Worm (Caenorhabditis elegans) whole organism, L4 larva: ENCODE results near the gene air-1.

Source experiments
- D1046.2 ChIP-seq: fragments of 200-800 bp; sonication (Bioruptor generic); IDR thresholded peaks from 2 replicates; pipeline ENCODE4 v1.3.6; 2022; ENCODE audit warnings: missing genetic modification characterization, missing compliant biosample characterization
- F26F4.8 ChIP-seq: fragments of 200-800 bp; sonication (Bioruptor generic); conservative IDR thresholded peaks from 2 replicates; pipeline ENCODE4 v1.3.6; 2022; ENCODE audit warnings: missing genetic modification characterization, missing compliant biosample characterization
- F37D6.2 ChIP-seq: sonication (generic microtip); optimal IDR thresholded peaks from 2 replicates; lab custom pipeline; 2016; ENCODE audit warnings: mild to moderate bottlenecking, missing genetic modification characterization, missing compliant biosample characterization
- R02D3.7 ChIP-seq: fragments of 150-350 bp; sonication (generic microtip); optimal IDR thresholded peaks from 3 replicates; lab custom pipeline; 2014; ENCODE audit warnings: missing biosample characterization, missing genetic modification characterization
- Y105C5A.15 ChIP-seq: fragments of 200-800 bp; sonication (Bioruptor generic); IDR thresholded peaks from 2 replicates; pipeline ENCODE4 v1.3.6; 2022; ENCODE audit warnings: missing genetic modification characterization, missing compliant biosample characterization
- Y48G9A.11 ChIP-seq: fragments of 200-800 bp; sonication (Bioruptor generic); IDR thresholded peaks from 2 replicates; pipeline ENCODE4 v1.3.6; 2022; ENCODE audit warnings: missing genetic modification reagents, missing genetic modification characterization, missing compliant biosample characterization
- ZK337.2 ChIP-seq: fragments of 200-800 bp; sonication (Bioruptor generic); IDR thresholded peaks from 2 replicates; pipeline ENCODE4 v1.3.6; 2022; ENCODE audit warnings: missing genetic modification reagents, missing genetic modification characterization, missing compliant biosample characterization
- ZK546.5 ChIP-seq, 2 experiments: sonication (generic microtip); optimal IDR thresholded peaks; 2 replicates each; lab custom pipeline; 2017; ENCODE audit warnings: missing biosample characterization in 2 of 2, missing genetic modification characterization in 2 of 2
- aha-1 ChIP-seq: fragments of 150-350 bp; peaks from one replicate; lab custom pipeline; 2014; ENCODE audit warnings: missing biosample characterization, missing genetic modification characterization
- aly-2 ChIP-seq: sonication (generic microtip); optimal IDR thresholded peaks from 2 replicates; lab custom pipeline; 2018; ENCODE audit warnings: missing biosample characterization, missing genetic modification characterization
- ama-1 ChIP-seq: fragments of 150-350 bp; optimal IDR thresholded peaks from 2 replicates; lab custom pipeline; 2014; ENCODE audit warnings: inconsistent platforms, mixed read lengths
- ceh-44 ChIP-seq: fragments of 200-800 bp; sonication (Bioruptor generic); IDR thresholded peaks from 2 replicates; pipeline ENCODE4 v1.3.6; 2022; ENCODE audit warnings: missing genetic modification reagents, missing genetic modification characterization, missing compliant biosample characterization
- ces-1 ChIP-seq: fragments of 150-350 bp; sonication (generic microtip); optimal IDR thresholded peaks from 4 replicates; lab custom pipeline; 2014; ENCODE audit warnings: missing biosample characterization, missing genetic modification reagents, missing genetic modification characterization
- ctbp-1 ChIP-seq: fragments of 200-800 bp; sonication (Bioruptor generic); IDR thresholded peaks from 2 replicates; pipeline ENCODE4 v1.3.6; 2022; ENCODE audit warnings: missing genetic modification reagents, missing genetic modification characterization, missing compliant biosample characterization
- daf-16 ChIP-seq, 3 experiments: sonication (generic microtip); optimal IDR thresholded peaks; 2 replicates each; lab custom pipeline; 2016 to 2017; ENCODE audit warnings: missing genetic modification characterization in 3 of 3, missing genetic modification reagents in 3 of 3, mild to moderate bottlenecking in 2 of 3, missing compliant biosample characterization in 2 of 3, missing biosample characterization in 1 of 3, moderate library complexity in 1 of 3
- daf-19 ChIP-seq: fragments of 200-800 bp; sonication (Bioruptor generic); conservative IDR thresholded peaks from 2 replicates; pipeline ENCODE4 v1.3.6; 2022; ENCODE audit warnings: missing genetic modification characterization, missing compliant biosample characterization
- daf-8 ChIP-seq: fragments of 200-800 bp; sonication (Bioruptor generic); IDR thresholded peaks from 2 replicates; pipeline ENCODE4 v1.3.6; 2022; ENCODE audit warnings: missing genetic modification characterization, missing compliant biosample characterization
- dmd-8 ChIP-seq: fragments of 200-800 bp; sonication (Bioruptor generic); IDR thresholded peaks from 2 replicates; pipeline ENCODE4 v1.3.6; 2022; ENCODE audit warnings: missing genetic modification characterization, missing compliant biosample characterization
- dmd-9 ChIP-seq: fragments of 200-800 bp; sonication (Bioruptor generic); IDR thresholded peaks from 2 replicates; pipeline ENCODE4 v1.3.6; 2022; ENCODE audit warnings: missing genetic modification reagents, missing genetic modification characterization, missing compliant biosample characterization
- duxl-1 ChIP-seq: sonication (generic microtip); optimal IDR thresholded peaks from 2 replicates; lab custom pipeline; 2016; ENCODE audit warnings: mild to moderate bottlenecking, missing genetic modification characterization, moderate library complexity, missing compliant biosample characterization; ENCODE audit not compliant: poor library complexity
- egl-27 ChIP-seq: sonication (generic microtip); optimal IDR thresholded peaks from 3 replicates; lab custom pipeline; 2017; ENCODE audit warnings: missing biosample characterization, missing genetic modification reagents, missing genetic modification characterization
- egl-43 ChIP-seq: fragments of 200-800 bp; sonication (Bioruptor generic); IDR thresholded peaks from 2 replicates; pipeline ENCODE4 v1.3.6; 2022; ENCODE audit warnings: missing genetic modification reagents, missing genetic modification characterization, missing compliant biosample characterization
- jun-1 ChIP-seq: fragments of 150-350 bp; optimal IDR thresholded peaks from 2 replicates; lab custom pipeline; 2014; ENCODE audit warnings: missing biosample characterization, missing genetic modification reagents, missing genetic modification characterization
- lin-15B ChIP-seq: fragments of 150-350 bp; sonication (generic microtip); optimal IDR thresholded peaks from 3 replicates; lab custom pipeline; 2014; ENCODE audit warnings: missing biosample characterization, missing genetic modification characterization
- lin-38 ChIP-seq: fragments of 200-800 bp; sonication (Bioruptor generic); IDR thresholded peaks from 2 replicates; pipeline ENCODE4 v1.3.6; 2022; ENCODE audit warnings: missing genetic modification reagents, missing genetic modification characterization, missing compliant biosample characterization
- lin-39 ChIP-seq: fragments of 150-350 bp; optimal IDR thresholded peaks from 2 replicates; lab custom pipeline; 2014; ENCODE audit warnings: missing biosample characterization, missing genetic modification reagents, missing genetic modification characterization
- lir-3 ChIP-seq: sonication (generic microtip); optimal IDR thresholded peaks from 2 replicates; lab custom pipeline; 2016; ENCODE audit warnings: mild to moderate bottlenecking, missing genetic modification characterization, missing compliant biosample characterization
- mes-2 ChIP-seq: sonication (generic microtip); optimal IDR thresholded peaks from 2 replicates; lab custom pipeline; 2016; ENCODE audit warnings: missing genotype, mild to moderate bottlenecking, missing genetic modification characterization, missing compliant biosample characterization; ENCODE audit not compliant: poor library complexity, severe bottlenecking
- mxl-2 ChIP-seq: fragments of 200-800 bp; sonication (Bioruptor generic); conservative IDR thresholded peaks from 2 replicates; pipeline ENCODE4 v1.3.6; 2022; ENCODE audit warnings: missing genetic modification reagents, missing genetic modification characterization, missing compliant biosample characterization
- mxl-3 ChIP-seq: fragments of 200-800 bp; sonication (Bioruptor generic); optimal IDR thresholded peaks from 2 replicates; lab custom pipeline; 2018; ENCODE audit warnings: mild to moderate bottlenecking, missing genetic modification characterization, missing compliant biosample characterization
- nhr-10 ChIP-seq: fragments of 150-350 bp; optimal IDR thresholded peaks from 2 replicates; lab custom pipeline; 2014; ENCODE audit warnings: missing biosample characterization, missing genetic modification characterization
- nhr-102 ChIP-seq: sonication (generic microtip); optimal IDR thresholded peaks from 2 replicates; lab custom pipeline; 2016; ENCODE audit warnings: mild to moderate bottlenecking, missing genetic modification characterization, moderate library complexity, missing compliant biosample characterization
- nhr-11 ChIP-seq: fragments of 150-350 bp; optimal IDR thresholded peaks from 2 replicates; lab custom pipeline; 2014; ENCODE audit warnings: missing biosample characterization, missing genetic modification characterization
- nhr-237 ChIP-seq: sonication (generic microtip); optimal IDR thresholded peaks from 2 replicates; lab custom pipeline; 2017; ENCODE audit warnings: missing biosample characterization, missing genetic modification characterization
- nhr-25 ChIP-seq: sonication (generic microtip); optimal IDR thresholded peaks from 2 replicates; lab custom pipeline; 2017; ENCODE audit warnings: missing genetic modification characterization, mild to moderate bottlenecking, missing compliant biosample characterization, antibody characterized with exemption, moderate library complexity, borderline replicate concordance; ENCODE audit not compliant: insufficient read depth
- nhr-48 ChIP-seq: sonication (generic microtip); optimal IDR thresholded peaks from 2 replicates; lab custom pipeline; 2016; ENCODE audit warnings: mild to moderate bottlenecking, missing genetic modification characterization, missing compliant biosample characterization
- nhr-77 ChIP-seq: fragments of 150-350 bp; optimal IDR thresholded peaks from 2 replicates; lab custom pipeline; 2014; ENCODE audit warnings: missing biosample characterization, missing genetic modification characterization
- pha-4 ChIP-seq, 2 experiments: fragments of 150-350 bp in 1 of 2; fragments of 200-800 bp in 1 of 2; sonication (Bioruptor generic) in 1 of 2; IDR thresholded peaks in 1 of 2; optimal IDR thresholded peaks in 1 of 2; 2 replicates each; pipeline versions ENCODE4 v1.3.6 to Lab custom; 2014 to 2022; ENCODE audit warnings: missing genetic modification characterization in 2 of 2, missing genetic modification reagents in 2 of 2, missing biosample characterization in 1 of 2, missing compliant biosample characterization in 1 of 2
- php-3 ChIP-seq: fragments of 200-800 bp; sonication (Bioruptor generic); IDR thresholded peaks from 2 replicates; pipeline ENCODE4 v1.3.6; 2022; ENCODE audit warnings: missing genetic modification reagents, missing genetic modification characterization, missing compliant biosample characterization
- rbr-2 ChIP-seq: sonication (generic microtip); optimal IDR thresholded peaks from 2 replicates; lab custom pipeline; 2016; ENCODE audit warnings: missing genotype, missing genetic modification characterization, missing compliant biosample characterization
- saeg-2 ChIP-seq: fragments of 200-800 bp; sonication (Bioruptor generic); IDR thresholded peaks from 2 replicates; pipeline ENCODE4 v1.3.6; 2022; ENCODE audit warnings: missing genetic modification reagents, missing genetic modification characterization, missing compliant biosample characterization
- set-16 ChIP-seq: fragments of 200-800 bp; sonication (Bioruptor generic); IDR thresholded peaks from 2 replicates; pipeline ENCODE4 v1.3.6; 2022; ENCODE audit warnings: missing genetic modification reagents, missing genetic modification characterization, missing compliant biosample characterization
- snpc-4 ChIP-seq: fragments of 150-350 bp; optimal IDR thresholded peaks from 2 replicates; lab custom pipeline; 2014; ENCODE audit warnings: missing biosample characterization, missing genetic modification characterization
- tag-97 ChIP-seq: fragments of 200-800 bp; sonication (Bioruptor generic); IDR thresholded peaks from 2 replicates; pipeline ENCODE4 v1.3.6; 2022; ENCODE audit warnings: missing genetic modification characterization, missing compliant biosample characterization
- tra-1 ChIP-seq: fragments of 200-800 bp; sonication (Bioruptor generic); IDR thresholded peaks from 2 replicates; pipeline ENCODE4 v1.3.6; 2022; ENCODE audit warnings: missing genetic modification reagents, missing genetic modification characterization, missing compliant biosample characterization
- vab-7 ChIP-seq: fragments of 200-800 bp; sonication (Bioruptor generic); IDR thresholded peaks from 2 replicates; pipeline ENCODE4 v1.3.6; 2022; ENCODE audit warnings: missing genetic modification reagents, missing genetic modification characterization, missing compliant biosample characterization
- zag-1 ChIP-seq: fragments of 150-350 bp; optimal IDR thresholded peaks from 2 replicates; lab custom pipeline; 2014; ENCODE audit warnings: missing biosample characterization, missing genetic modification characterization
- zfp-3 ChIP-seq: fragments of 200-800 bp; sonication (Bioruptor generic); conservative IDR thresholded peaks from 2 replicates; pipeline ENCODE4 v1.3.6; 2022; ENCODE audit warnings: missing genetic modification reagents, missing genetic modification characterization, missing compliant biosample characterization
- zip-2 ChIP-seq: fragments of 150-350 bp; optimal IDR thresholded peaks from 2 replicates; lab custom pipeline; 2014; ENCODE audit warnings: missing biosample characterization, missing genetic modification characterization

air-1 gene

ce11 chrV:8247311-8248105 is 26.2 kb downstream of the air-1 start (continued):
- TF ChIP-seq daf-19 (GFP tag; lab: Robert Waterston, UW) = 0 out of 2 replicates have a peak, but pooled peaks have one; percentile 65
- no peak for TF ChIP-seq nhr-11 (tag; lab: Kevin White, UChicago)
- peak; percentile 56 for TF ChIP-seq rbr-2 (tag; lab: Kevin White, UChicago)
- peak; percentile 91 for TF ChIP-seq snpc-4 (tag; lab: Kevin White, UChicago)
- TF ChIP-seq zip-2 (tag; lab: Kevin White, UChicago) = peak; percentile 25
- no peak for TF ChIP-seq mxl-2 (GFP tag; lab: Robert Waterston, UW)
- peak; percentile 56; the same call in 1 of the 2 replicates for TF ChIP-seq dmd-8 (GFP tag; lab: Robert Waterston, UW)
- TF ChIP-seq jun-1 (tag; lab: Kevin White, UChicago) = peak; percentile 31
- TF ChIP-seq ama-1 = peak; percentile 97
- TF ChIP-seq daf-8 (GFP tag; lab: Robert Waterston, UW) = no peak
- 0 out of 2 replicates have a peak, but pooled peaks have one; percentile 33 for TF ChIP-seq F26F4.8 (GFP tag; lab: Robert Waterston, UW)
- TF ChIP-seq pha-4 (GFP tag; IDR thresholded peaks at IDR 0.05; lab: Robert Waterston, UW) = peak; percentile 57; the same call in 1 of the 2 replicates
- no peak for TF ChIP-seq pha-4 (tag; optimal IDR thresholded peaks at IDR 0.05; lab: Kevin White, UChicago)
- TF ChIP-seq nhr-48 (tag; lab: Kevin White, UChicago) = peak; percentile 73
- TF ChIP-seq duxl-1 (tag; lab: Kevin White, UChicago) = peak; percentile 80
- no peak for TF ChIP-seq ZK337.2 (GFP tag; lab: Robert Waterston, UW)
- no peak for TF ChIP-seq nhr-237 (tag; lab: Kevin White, UChicago)
- TF ChIP-seq lir-3 (tag; lab: Kevin White, UChicago) = no peak
- no peak for TF ChIP-seq saeg-2
- no peak for TF ChIP-seq zag-1 (tag; lab: Kevin White, UChicago)
- TF ChIP-seq nhr-77 (tag; lab: Kevin White, UChicago) = no peak
- no peak for TF ChIP-seq nhr-10 (tag; lab: Kevin White, UChicago)
- peak; percentile 12 to 78 for TF ChIP-seq daf-16 (GFP tag; optimal IDR thresholded peaks at IDR 0.05; lab: Kevin White, UChicago)
- peak; percentile 86 for TF ChIP-seq daf-16 (tag; optimal IDR thresholded peaks at IDR 0.05; lab: Kevin White, UChicago)
- TF ChIP-seq Y48G9A.11 (GFP tag; lab: Robert Waterston, UW) = peak; percentile 83
- no peak for TF ChIP-seq zfp-3 (GFP tag; lab: Robert Waterston, UW)
- no peak for TF ChIP-seq aly-2 (tag; lab: Kevin White, UChicago)
- TF ChIP-seq dmd-9 (GFP tag; lab: Robert Waterston, UW) = no peak
- TF ChIP-seq F37D6.2 (tag; lab: Kevin White, UChicago) = no peak
- peak; percentile 93 for TF ChIP-seq aha-1 (tag; lab: Kevin White, UChicago)
- TF ChIP-seq D1046.2 (GFP tag; lab: Robert Waterston, UW) = no peak
- no peak; the same call in none of the 2 replicates for TF ChIP-seq egl-43
- 0 out of 2 replicates have a peak, but pooled peaks have one; percentile 22 for TF ChIP-seq vab-7
- no peak for TF ChIP-seq egl-27
- TF ChIP-seq mes-2 = peak; percentile 87
- no peak for TF ChIP-seq ZK546.5 (tag; optimal IDR thresholded peaks at IDR 0.05; lab: Kevin White, UChicago)
- peak; percentile 62; the same call in 1 of the 2 replicates for TF ChIP-seq ceh-44
- no peak for TF ChIP-seq Y105C5A.15 (GFP tag; lab: Robert Waterston, UW)
- TF ChIP-seq set-16 = no peak
- peak; percentile 57 for TF ChIP-seq lin-38 (GFP tag; lab: Robert Waterston, UW)
- TF ChIP-seq nhr-102 (tag; lab: Kevin White, UChicago) = no peak
- no peak for TF ChIP-seq ces-1
- TF ChIP-seq lin-15B (tag; lab: Kevin White, UChicago) = no peak
- TF ChIP-seq R02D3.7 (tag; lab: Kevin White, UChicago) = peak; percentile 16
- TF ChIP-seq tra-1 = no peak
- no peak for TF ChIP-seq ctbp-1 (GFP tag; lab: Robert Waterston, UW)
- no peak for TF ChIP-seq tag-97 (GFP tag; lab: Robert Waterston, UW)
- TF ChIP-seq lin-39 (tag; lab: Kevin White, UChicago) = no peak
- TF ChIP-seq php-3 (GFP tag; lab: Robert Waterston, UW) = peak; percentile 61
- TF ChIP-seq mxl-3 (GFP tag; lab: Kevin White, UChicago) = peak; percentile 5
- no peak for TF ChIP-seq nhr-25 (tag; lab: Kevin White, UChicago)
